Worm (Caenorhabditis elegans): Measurements from ENCODE around the gene C43D7.7.
"Not testable (repeated sequence)": the region's sequence is repeated elsewhere in the genome, so short reads cannot be mapped to it uniquely, and the experiment has no call there.

The C43D7.7 gene

DNA sequence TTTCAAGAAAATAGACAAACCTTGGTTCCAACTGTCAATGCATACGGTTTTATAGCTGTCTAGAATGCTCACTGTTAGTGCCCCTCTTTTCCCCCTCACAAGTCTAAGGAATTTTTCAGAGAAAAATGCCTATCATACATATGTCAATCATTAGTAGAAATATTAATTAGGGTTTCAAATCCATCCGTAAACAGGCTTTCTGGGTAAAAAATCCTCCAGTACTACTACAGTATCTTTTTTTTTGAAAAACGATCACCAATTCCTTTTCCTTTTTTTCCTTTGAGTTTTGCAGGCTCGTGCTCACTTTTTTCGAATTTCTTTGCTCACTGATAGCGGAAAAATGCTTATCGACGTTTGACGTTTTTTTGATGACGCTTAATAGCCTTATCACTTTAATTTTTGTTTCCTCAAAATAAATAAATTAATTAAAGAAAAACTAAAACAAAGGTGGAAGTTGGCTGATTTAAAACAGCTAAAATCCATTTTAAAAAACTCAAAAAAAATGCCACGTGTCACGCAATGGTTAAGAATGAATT, at the start of gene C43D7.7:
Gene C43D7.7 (minus strand): TSS at position 51 of the 536 bp plus-strand sequence.
- TF ChIP-seq him-1 (tag; optimal IDR thresholded peaks at IDR 0.05) (no peak), dao-5 (tag; optimal IDR thresholded peaks at IDR 0.05) (no peak), W03F9.2 (tag; optimal IDR thresholded peaks at IDR 0.05) (no peak)

DNA sequence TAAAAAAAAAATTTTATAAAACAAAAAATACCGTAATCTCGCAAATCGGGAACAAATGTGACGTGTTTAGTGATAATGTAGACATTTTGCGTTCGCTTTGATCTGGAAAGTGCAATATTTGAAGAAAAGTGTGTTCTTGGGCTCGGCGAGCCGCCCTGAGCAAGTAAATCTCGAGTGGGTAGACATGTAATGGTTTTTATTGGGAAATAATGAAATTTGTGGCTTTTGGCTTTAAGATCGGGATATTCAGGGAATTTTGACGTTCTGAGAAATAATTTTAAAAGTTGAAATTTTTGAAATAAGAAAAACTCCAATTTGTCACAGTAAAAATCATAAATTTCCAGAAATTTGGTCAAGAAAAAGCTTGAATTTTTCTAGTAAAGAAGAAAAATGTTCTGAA, 43.3 kb upstream of the C43D7.7 start, which contains the start of gene C14B4.2:
Gene C14B4.2 (minus strand): TSS at position 101 of the 400 bp plus-strand sequence.
- TF ChIP-seq W03F9.2 (tag; optimal IDR thresholded peaks at IDR 0.05), result no peak
- no peak for TF ChIP-seq dao-5 (tag; optimal IDR thresholded peaks at IDR 0.05)
- TF ChIP-seq him-1 (tag; optimal IDR thresholded peaks at IDR 0.05), result no peak

DNA sequence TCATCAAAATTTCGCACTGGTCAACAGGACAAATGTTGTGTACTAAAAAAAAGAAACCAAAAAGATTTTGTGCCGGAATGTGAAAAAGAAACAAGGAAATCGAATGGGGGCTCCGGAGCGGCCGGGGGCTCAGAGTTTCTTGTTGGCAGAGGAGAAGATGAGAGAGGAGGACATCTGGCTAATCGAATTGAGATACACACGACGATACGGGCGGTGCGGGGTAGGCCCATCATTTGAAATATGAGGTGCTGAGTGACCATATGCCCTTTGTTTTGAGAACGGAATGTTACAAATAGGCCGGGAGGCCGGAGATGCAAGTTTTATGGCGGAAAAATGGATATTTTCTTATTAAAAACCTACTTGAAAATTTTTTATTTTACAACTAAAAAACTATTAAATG, 38.7 kb upstream of the C43D7.7 start:
- no peak for TF ChIP-seq him-1 (tag; optimal IDR thresholded peaks at IDR 0.05)
- no peak for TF ChIP-seq W03F9.2 (tag; optimal IDR thresholded peaks at IDR 0.05)
- no peak for TF ChIP-seq dao-5 (tag; optimal IDR thresholded peaks at IDR 0.05)

DNA sequence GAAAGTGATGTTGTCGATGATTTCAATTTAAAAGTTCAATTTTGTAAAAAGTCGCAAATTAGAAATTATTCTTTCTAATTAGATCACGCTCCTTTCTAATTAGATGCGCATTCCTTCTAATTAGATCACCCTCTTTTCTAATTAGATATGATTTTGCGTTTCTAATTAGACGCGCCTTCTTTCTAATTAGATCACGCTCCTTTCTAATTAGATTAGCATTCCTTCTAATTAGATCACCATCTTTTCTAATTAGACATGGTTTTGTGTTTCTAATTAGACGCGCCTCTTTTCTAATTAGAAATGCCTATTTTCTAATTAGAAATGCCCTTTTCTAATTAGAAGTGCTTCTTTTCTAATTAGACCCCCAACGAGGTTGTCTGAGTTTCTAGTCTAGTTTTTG, 37.4 kb upstream of the C43D7.7 start:
- TF ChIP-seq him-1 (tag; optimal IDR thresholded peaks at IDR 0.05), result no peak

DNA sequence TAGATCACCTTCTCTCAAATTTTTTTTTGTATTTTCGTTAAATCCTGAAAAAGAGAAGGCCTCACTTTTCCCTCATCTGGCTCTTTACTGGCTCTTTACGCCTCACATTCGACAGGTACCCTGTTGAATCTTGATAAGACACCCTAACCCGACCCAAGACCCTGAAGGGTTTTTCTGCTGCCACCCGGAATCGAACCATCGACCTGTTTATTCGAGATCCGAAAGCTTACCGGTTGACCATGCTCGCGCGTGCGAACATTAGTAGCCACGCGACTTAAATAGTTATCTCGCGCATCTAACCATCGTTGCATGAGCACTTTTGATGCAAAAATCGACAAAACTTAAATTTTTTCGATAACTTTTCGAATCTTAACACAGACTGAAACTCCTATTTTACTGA, 35.9 kb upstream of the C43D7.7 start:
- TF ChIP-seq him-1 (tag; optimal IDR thresholded peaks at IDR 0.05), result no peak
- TF ChIP-seq dao-5 (tag; optimal IDR thresholded peaks at IDR 0.05), result no peak
- TF ChIP-seq W03F9.2 (tag; optimal IDR thresholded peaks at IDR 0.05), result no peak

DNA sequence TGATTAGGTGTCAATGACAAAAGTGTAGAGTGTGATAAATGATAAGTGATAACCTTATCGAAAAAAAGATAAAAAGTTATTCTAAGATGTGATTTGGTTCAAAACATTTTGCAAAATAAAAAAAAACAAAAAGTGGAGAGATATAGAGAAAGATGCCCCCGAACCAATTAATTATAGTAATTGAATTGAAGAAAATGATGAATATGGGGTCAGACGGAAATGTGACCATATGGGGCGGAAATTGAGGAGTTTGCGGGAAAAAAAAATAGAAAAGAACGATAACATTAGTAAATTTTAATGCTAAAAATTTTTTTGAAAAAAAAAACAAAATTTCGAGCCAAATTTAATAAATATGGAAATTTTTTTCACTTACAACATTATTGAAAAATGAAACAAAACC, 35.2 kb upstream of the C43D7.7 start:
- no peak for TF ChIP-seq W03F9.2 (tag; optimal IDR thresholded peaks at IDR 0.05)

DNA sequence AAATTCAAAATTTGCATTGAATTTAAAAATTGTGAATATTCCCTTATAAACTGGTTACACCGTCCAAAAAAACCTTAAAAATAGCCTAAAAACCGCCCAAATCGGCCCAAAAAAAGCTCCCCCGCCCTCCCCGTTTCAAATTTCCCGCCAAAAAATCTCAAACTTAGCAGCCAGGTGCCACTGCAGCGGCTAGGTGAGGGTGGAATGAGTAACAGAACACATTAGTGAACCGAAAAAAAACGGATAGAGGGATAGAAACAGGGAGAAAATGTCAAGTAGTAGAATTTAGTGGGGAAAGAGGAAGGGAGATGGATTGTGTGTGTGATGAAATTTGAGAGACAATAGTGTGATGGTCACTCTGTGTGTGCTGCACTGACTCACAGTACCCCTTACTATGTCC, 32.6 kb upstream of the C43D7.7 start:
- TF ChIP-seq him-1 (tag; optimal IDR thresholded peaks at IDR 0.05) (no peak), dao-5 (tag; optimal IDR thresholded peaks at IDR 0.05) (no peak), W03F9.2 (tag; optimal IDR thresholded peaks at IDR 0.05) (no peak)

DNA sequence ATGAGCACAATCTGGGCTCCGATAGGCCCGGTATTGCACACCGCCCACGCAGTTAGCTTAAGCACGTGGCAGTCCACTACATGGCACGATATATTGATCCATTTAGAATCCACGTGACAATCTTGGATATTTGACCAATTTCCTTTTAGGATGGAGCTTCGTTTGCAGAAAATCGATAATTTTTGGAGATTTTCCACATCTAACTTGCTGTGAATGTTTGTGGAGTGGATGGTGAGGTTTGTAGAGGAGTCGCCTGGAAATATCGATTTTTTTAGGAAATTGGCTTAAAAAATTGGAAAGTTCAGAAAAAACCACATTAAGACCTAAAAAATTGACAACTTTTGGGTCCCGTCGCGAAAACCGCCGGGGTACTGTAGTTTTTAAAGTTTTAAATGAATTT, 18.0 kb upstream of the C43D7.7 start:
- TF ChIP-seq him-1 (tag; optimal IDR thresholded peaks at IDR 0.05) (no peak), dao-5 (tag; optimal IDR thresholded peaks at IDR 0.05) (no peak), W03F9.2 (tag; optimal IDR thresholded peaks at IDR 0.05) (no peak)

DNA sequence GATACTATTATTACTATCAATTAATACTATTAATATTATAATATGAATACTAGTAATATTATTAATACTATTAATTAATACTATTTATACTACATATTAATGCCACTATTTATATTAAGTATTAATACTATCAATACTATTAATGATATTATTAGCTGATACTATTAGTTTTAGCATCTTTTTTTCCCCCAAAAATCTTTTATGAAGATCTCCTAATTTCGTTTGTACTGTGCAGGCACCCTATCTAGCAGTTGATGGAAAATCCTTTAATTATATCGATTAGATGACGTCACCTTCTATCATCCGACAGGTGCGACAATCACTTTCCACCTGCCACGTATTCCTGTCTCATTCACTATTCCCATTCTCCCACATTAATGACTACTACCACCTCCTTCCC, 10.0 kb upstream of the C43D7.7 start, which contains the start of gene fbxb-65:
Gene fbxb-65 (plus strand): TSS at position 301 of the 400 bp plus-strand sequence.
- no peak for TF ChIP-seq W03F9.2 (tag; optimal IDR thresholded peaks at IDR 0.05)
- TF ChIP-seq him-1 (tag; optimal IDR thresholded peaks at IDR 0.05), result no peak
- TF ChIP-seq dao-5 (tag; optimal IDR thresholded peaks at IDR 0.05), result no peak

DNA sequence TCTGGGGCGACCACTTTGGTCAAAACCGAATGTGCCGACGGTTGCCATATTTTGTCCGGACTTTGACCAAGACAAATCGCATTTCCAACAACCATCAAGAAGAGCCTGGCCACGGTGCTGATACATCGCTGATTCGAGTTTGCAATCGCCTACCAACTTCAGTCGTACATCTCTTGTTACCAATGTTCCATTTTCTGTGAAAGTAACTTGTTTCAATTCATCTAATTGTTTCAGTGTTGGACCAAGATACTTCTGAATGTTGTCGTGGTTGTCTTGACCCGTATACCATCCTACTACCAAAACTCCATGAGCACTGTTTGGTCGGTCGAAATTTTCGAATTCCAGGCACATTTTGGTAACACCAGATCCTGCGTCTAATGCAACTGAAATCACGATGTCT, 6.1 kb upstream of the C43D7.7 start:
- TF ChIP-seq dao-5 (tag; optimal IDR thresholded peaks at IDR 0.05) (no peak), him-1 (tag; optimal IDR thresholded peaks at IDR 0.05) (no peak), W03F9.2 (tag; optimal IDR thresholded peaks at IDR 0.05) (no peak)

DNA sequence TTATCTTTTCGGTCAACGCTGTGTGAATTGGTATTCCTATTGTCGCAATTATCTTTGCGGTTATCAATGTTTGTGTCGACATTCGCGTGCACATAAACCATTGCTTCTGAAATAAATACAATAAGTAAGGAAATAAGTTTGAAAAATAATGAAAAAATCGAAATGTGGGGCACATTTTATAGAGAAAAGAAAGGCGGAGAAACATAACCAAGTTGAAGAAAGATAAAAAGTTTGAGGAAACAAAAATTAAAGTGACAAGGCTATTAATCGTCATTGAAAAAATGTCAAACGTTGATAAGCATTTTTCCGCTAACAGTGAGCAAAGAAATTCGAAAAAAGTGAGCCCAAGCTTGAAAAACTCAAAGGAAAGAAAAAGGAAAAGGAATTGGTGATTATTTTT, 3.1 kb upstream of the C43D7.7 start, which contains the start of gene C43D7.4:
Gene C43D7.4 (minus strand): TSS at position 101 of the 400 bp plus-strand sequence.
- TF ChIP-seq him-1 (tag; optimal IDR thresholded peaks at IDR 0.05), result no peak
- TF ChIP-seq W03F9.2 (tag; optimal IDR thresholded peaks at IDR 0.05), result no peak
- TF ChIP-seq dao-5 (tag; optimal IDR thresholded peaks at IDR 0.05), result no peak

DNA sequence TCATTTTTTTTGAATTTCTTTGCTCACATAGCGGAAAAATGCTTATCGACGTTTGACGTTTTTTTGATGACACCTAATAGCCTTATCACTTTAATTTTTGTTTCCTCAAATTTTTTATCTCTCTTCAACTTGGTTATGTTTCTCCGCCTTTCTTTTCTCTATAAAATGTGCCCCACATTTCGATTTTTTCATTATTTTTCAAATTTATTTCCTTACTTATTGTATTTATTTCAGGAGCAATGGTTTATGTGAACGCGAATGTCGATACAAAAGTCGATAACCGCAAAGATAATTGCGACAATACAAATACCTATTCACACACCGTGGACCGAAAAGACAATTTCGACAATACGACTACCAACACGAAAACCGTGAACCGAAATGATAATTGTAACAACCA, 1.1 kb upstream of the C43D7.7 start, which contains the start of gene sdz-6:
Gene sdz-6 (plus strand): TSS at position 229 of the 400 bp plus-strand sequence.
- TF ChIP-seq him-1 (tag; optimal IDR thresholded peaks at IDR 0.05) (no peak), W03F9.2 (tag; optimal IDR thresholded peaks at IDR 0.05) (no peak), dao-5 (tag; optimal IDR thresholded peaks at IDR 0.05) (no peak)

DNA sequence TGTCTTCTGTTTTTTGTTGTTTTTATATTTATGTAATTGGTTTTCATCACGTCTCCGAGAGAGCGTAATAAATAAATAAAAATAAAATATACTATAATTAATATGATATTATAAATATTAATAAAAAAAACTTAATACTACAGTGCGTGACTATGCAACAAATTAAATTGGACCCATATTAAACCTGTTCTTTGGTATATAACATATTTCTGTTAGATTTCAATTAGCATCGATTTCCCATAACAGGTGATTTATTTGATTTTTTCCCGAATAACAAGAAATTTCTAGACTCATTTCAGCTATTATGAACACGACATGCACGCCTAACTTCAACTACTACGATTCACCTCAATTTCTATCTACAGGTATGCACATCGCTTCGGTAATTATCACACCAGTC, 2.3 kb downstream of the C43D7.7 start, which contains the start of gene srh-208:
Gene srh-208 (plus strand): TSS at position 301 of the 400 bp plus-strand sequence.
- not testable (repeated sequence) for TF ChIP-seq dao-5, W03F9.2, him-1 (tag; optimal IDR thresholded peaks at IDR 0.05)

DNA sequence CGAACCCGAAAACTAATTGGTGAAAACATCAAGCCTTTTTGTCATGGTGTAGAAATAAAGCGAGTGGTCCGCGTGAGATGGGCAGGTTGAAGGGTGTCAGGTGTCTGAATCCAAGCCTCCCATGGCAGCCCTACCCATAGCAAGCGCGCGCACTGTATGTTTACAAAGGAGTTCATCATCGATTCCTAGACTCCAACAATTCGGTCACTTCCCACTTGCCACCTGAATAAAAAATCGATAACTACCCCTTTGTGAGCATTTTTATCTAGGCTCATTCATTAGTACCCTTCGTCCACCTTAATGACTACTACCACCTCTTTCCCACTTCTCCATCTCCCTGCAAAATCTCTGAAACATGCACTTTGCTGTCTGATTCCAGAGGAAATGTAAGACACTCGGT, 6.3 kb downstream of the C43D7.7 start, which contains the start of gene fbxb-64:
Gene fbxb-64 (plus strand): TSS at position 301 of the 400 bp plus-strand sequence.
- TF ChIP-seq him-1 (tag; optimal IDR thresholded peaks at IDR 0.05) (no peak), dao-5 (tag; optimal IDR thresholded peaks at IDR 0.05) (no peak), W03F9.2 (tag; optimal IDR thresholded peaks at IDR 0.05) (no peak)

DNA sequence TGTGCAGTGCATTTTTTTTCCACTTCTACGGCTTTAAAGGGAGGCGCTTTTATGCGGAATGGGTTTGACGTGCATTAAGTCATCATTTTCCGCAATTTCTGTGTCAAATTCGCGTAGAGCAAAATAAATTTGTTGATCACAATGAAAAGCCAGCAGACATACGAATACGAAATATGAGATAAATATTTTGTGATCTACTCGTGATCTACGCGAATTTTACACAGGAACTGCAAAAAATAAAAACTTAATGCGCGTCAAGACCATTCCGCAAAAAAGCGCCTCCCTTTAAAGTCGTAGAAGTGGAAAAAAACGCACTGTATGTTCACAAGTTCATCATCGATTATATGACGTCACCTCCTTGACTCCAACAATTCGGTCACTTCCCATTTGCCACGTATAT, 7.9 kb downstream of the C43D7.7 start, which contains the start of gene C43D7.8:
Gene C43D7.8 (minus strand): TSS at position 101 of the 400 bp plus-strand sequence.
- TF ChIP-seq W03F9.2 (tag; optimal IDR thresholded peaks at IDR 0.05) (no peak), him-1 (tag; optimal IDR thresholded peaks at IDR 0.05) (no peak), dao-5 (tag; optimal IDR thresholded peaks at IDR 0.05) (no peak)
